Worm (Caenorhabditis elegans) whole organism, L3 larva: Measurements from ENCODE around the gene C09F5.1.

Source experiments
- aly-2 ChIP-seq: fragments of 150-350 bp; optimal IDR thresholded peaks from 2 replicates; lab custom pipeline; 2014; ENCODE audit warnings: missing biosample characterization, missing genetic modification characterization
- ceh-16 ChIP-seq: sonication (generic microtip); optimal IDR thresholded peaks from 2 replicates; lab custom pipeline; 2017; ENCODE audit warnings: missing biosample characterization, missing genetic modification characterization
- ceh-9 ChIP-seq: sonication (generic microtip); optimal IDR thresholded peaks from 2 replicates; lab custom pipeline; 2018; ENCODE audit warnings: missing biosample characterization, missing genetic modification characterization
- egl-27 ChIP-seq: sonication (generic microtip); optimal IDR thresholded peaks from 4 replicates; lab custom pipeline; 2017; ENCODE audit warnings: missing biosample characterization, missing genetic modification reagents, missing genetic modification characterization
- fkh-10 ChIP-seq: sonication (generic microtip); optimal IDR thresholded peaks from 2 replicates; lab custom pipeline; 2017; ENCODE audit warnings: missing biosample characterization, missing genetic modification reagents, missing genetic modification characterization
- fkh-2 ChIP-seq: fragments of 150-350 bp; optimal IDR thresholded peaks from 2 replicates; lab custom pipeline; 2014; ENCODE audit warnings: missing biosample characterization, missing genetic modification reagents, missing genetic modification characterization
- mdl-1 ChIP-seq: fragments of 150-350 bp; optimal IDR thresholded peaks from 2 replicates; lab custom pipeline; 2014; ENCODE audit warnings: missing biosample characterization, missing genetic modification characterization
- nhr-237 ChIP-seq: fragments of 150-350 bp; optimal IDR thresholded peaks from 2 replicates; lab custom pipeline; 2014; ENCODE audit warnings: missing biosample characterization, missing genetic modification characterization
- nhr-76 ChIP-seq: fragments of 150-350 bp; sonication (generic microtip); optimal IDR thresholded peaks from 5 replicates; lab custom pipeline; 2014; ENCODE audit warnings: missing biosample characterization, missing genetic modification characterization
- pha-4 ChIP-seq: fragments of 150-350 bp; optimal IDR thresholded peaks from 2 replicates; lab custom pipeline; 2014; ENCODE audit warnings: missing biosample characterization, missing genetic modification reagents, missing genetic modification characterization
- snpc-4 ChIP-seq: fragments of 150-350 bp; optimal IDR thresholded peaks from 2 replicates; lab custom pipeline; 2014; ENCODE audit warnings: missing biosample characterization, missing genetic modification characterization
- tbx-2 ChIP-seq: sonication (generic microtip); optimal IDR thresholded peaks from 2 replicates; lab custom pipeline; 2016; ENCODE audit warnings: mild to moderate bottlenecking, missing genetic modification characterization, missing compliant biosample characterization
- ztf-4 ChIP-seq: fragments of 150-350 bp; optimal IDR thresholded peaks from 2 replicates; lab custom pipeline; 2014; ENCODE audit warnings: missing biosample characterization, missing genetic modification characterization

DNA sequence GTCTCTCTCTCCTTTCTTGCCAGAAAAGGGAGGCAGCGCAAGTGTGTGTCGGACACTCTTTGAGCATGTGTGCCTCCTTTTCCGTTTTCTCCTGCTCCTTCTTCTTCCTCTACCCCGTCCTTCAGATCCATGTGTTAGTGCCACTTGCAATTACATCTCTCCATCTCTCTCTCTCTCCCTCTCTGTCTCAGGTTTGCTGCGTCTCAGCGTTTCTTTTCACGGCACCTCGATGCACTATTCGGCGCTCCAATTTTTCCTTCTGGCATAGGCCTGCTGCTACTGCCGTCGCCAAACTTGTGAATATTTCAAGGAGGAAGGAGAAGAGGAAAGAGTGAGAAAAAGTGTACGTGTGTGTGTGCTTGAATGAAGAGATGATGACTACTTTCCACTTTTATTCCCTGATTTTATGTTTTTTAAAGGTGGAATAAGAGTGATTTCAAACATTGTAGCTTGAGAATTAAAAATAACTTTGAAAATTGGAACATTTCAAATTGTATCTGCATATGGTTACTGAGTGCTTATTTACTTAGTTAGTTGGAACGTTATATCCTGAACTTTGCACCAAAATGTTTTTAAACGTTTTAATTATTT lies 9.9 kb downstream of the C09F5.1 start, which contains the start of gene W02B3.3:
- TF ChIP-seq ceh-9 (tag; lab: Kevin White, UChicago) (no peak), aly-2 (tag; lab: Kevin White, UChicago) (no peak), fkh-2 (tag; lab: Kevin White, UChicago) (no peak), fkh-10 (GFP tag; lab: Kevin White, UChicago) (peak; percentile 73), snpc-4 (tag; lab: Kevin White, UChicago) (peak; percentile 39), egl-27 (tag; lab: Kevin White, UChicago) (no peak), mdl-1 (tag; lab: Kevin White, UChicago) (no peak), tbx-2 (tag; lab: Kevin White, UChicago) (peak; percentile 39), nhr-237 (tag; lab: Kevin White, UChicago) (no peak), ceh-16 (tag; lab: Kevin White, UChicago) (no peak), ztf-4 (tag; lab: Kevin White, UChicago) (no peak), nhr-76 (no peak), pha-4 (no peak)
